Fruit fly (Drosophila melanogaster) Kc167 (cell line): Measurements from ENCODE around the gene Aos1.

Experiments used
- Myc ChIP-seq: fragments of >200 bp; optimal IDR thresholded peaks from 2 replicates; lab custom pipeline; 2017; ENCODE audit warnings: missing external identifiers
- Sin3A ChIP-seq: fragments of >200 bp; optimal IDR thresholded peaks from 2 replicates; lab custom pipeline; 2018; ENCODE audit warnings: missing external identifiers
- h ChIP-seq: fragments of >200 bp; optimal IDR thresholded peaks from 3 replicates; lab custom pipeline; 2018; ENCODE audit warnings: missing external identifiers
- insv ChIP-seq: fragments of >200 bp; optimal IDR thresholded peaks from 3 replicates; lab custom pipeline; 2018; ENCODE audit warnings: missing external identifiers
- psq ChIP-seq: fragments of >200 bp; optimal IDR thresholded peaks from 2 replicates; lab custom pipeline; 2017; ENCODE audit warnings: missing external identifiers
- ttk ChIP-seq: sonication (Bioruptor generic); optimal IDR thresholded peaks from 2 replicates; lab custom pipeline; 2017; ENCODE audit warnings: missing external identifiers

Gene Aos1

dm6 chr3R:12398620-12399247 is 34.9 kb downstream of the Aos1 start, which contains the start of gene Cyp9f3:
Gene Cyp9f3, minus strand, starts transcription at chr3R:12398929.
- TF ChIP-seq ttk (lab: Kevin White, UChicago) = no peak
- no peak for TF ChIP-seq h (lab: Kevin White, UChicago)
- no peak for TF ChIP-seq Sin3A
- no peak for TF ChIP-seq psq (lab: Kevin White, UChicago)

- TF ChIP-seq psq (lab: Kevin White, UChicago) (no peak), Myc (no peak), Sin3A (no peak)
Observed at dm6 chr3R:12398054-12398453, 35.6 kb downstream of the Aos1 start.

dm6 chr3R:12395880-12396279 is 37.7 kb downstream of the Aos1 start, which contains the start of the genes CG10096 and CG10097:
Gene CG10096, minus strand, starts transcription at chr3R:12395980.
Gene CG10097, minus strand, starts transcription at chr3R:12395980.
- TF ChIP-seq h (lab: Kevin White, UChicago) (no peak), insv (lab: Kevin White, UChicago) (no peak), ttk (lab: Kevin White, UChicago) (no peak), Sin3A (no peak), Myc (no peak), psq (lab: Kevin White, UChicago) (no peak)

dm6 chr3R:12386965-12387364 is 46.7 kb downstream of the Aos1 start, which contains the start of gene CG33098:
Gene CG33098, plus strand, starts transcription at chr3R:12387188.
- TF ChIP-seq insv (lab: Kevin White, UChicago) (no peak), ttk (lab: Kevin White, UChicago) (no peak), Myc (no peak), h (lab: Kevin White, UChicago) (no peak), Sin3A (no peak), psq (lab: Kevin White, UChicago) (no peak)

- TF ChIP-seq Sin3A (no peak), psq (lab: Kevin White, UChicago) (no peak), h (lab: Kevin White, UChicago) (no peak)
Observed at dm6 chr3R:12385949-12386348, 47.7 kb downstream of the Aos1 start, which contains the start of gene Sol1. Gene Sol1, plus strand, starts transcription at chr3R:12386249.

- no peak for TF ChIP-seq Sin3A
- no peak for TF ChIP-seq insv (lab: Kevin White, UChicago)
- no peak for TF ChIP-seq ttk (lab: Kevin White, UChicago)
- no peak for TF ChIP-seq psq (lab: Kevin White, UChicago)
- TF ChIP-seq h (lab: Kevin White, UChicago) = no peak
- TF ChIP-seq Myc = no peak
Observed at dm6 chr3R:12384274-12384673, 49.3 kb downstream of the Aos1 start.

- no peak for TF ChIP-seq h (lab: Kevin White, UChicago)
- no peak for TF ChIP-seq insv (lab: Kevin White, UChicago)
- TF ChIP-seq Sin3A = no peak
- no peak for TF ChIP-seq ttk (lab: Kevin White, UChicago)
- TF ChIP-seq psq (lab: Kevin White, UChicago) = no peak
- TF ChIP-seq Myc = no peak
Observed at dm6 chr3R:12383784-12384183, 49.8 kb downstream of the Aos1 start.

- TF ChIP-seq Sin3A = no peak
- no peak for TF ChIP-seq psq (lab: Kevin White, UChicago)
- TF ChIP-seq insv (lab: Kevin White, UChicago) = no peak
Observed at dm6 chr3R:12383036-12383435, 50.6 kb downstream of the Aos1 start, which contains the start of gene GstD11. Gene GstD11, plus strand, starts transcription at chr3R:12383336.

- no peak for TF ChIP-seq Sin3A
- TF ChIP-seq ttk (lab: Kevin White, UChicago) = no peak
- TF ChIP-seq psq (lab: Kevin White, UChicago) = no peak
- no peak for TF ChIP-seq insv (lab: Kevin White, UChicago)
- no peak for TF ChIP-seq Myc
- no peak for TF ChIP-seq h (lab: Kevin White, UChicago)
Observed at dm6 chr3R:12382563-12382962, 51.1 kb downstream of the Aos1 start, which contains the start of gene CG10035. Gene CG10035, minus strand, starts transcription at chr3R:12382691.
